Worm (Caenorhabditis elegans) whole organism, L1 larva: ENCODE measurements around the gene Y24D9A.6.

Experiments
- C04F5.9 ChIP-seq: sonication (generic microtip); optimal IDR thresholded peaks from 2 replicates; lab custom pipeline; 2016; ENCODE audit warnings: missing genetic modification characterization, missing compliant biosample characterization
- C16A3.4 ChIP-seq: fragments of 150-350 bp; optimal IDR thresholded peaks from 2 replicates; lab custom pipeline; 2014; ENCODE audit warnings: missing biosample characterization, missing genetic modification characterization
- Y116A8C.19 ChIP-seq: sonication (generic microtip); optimal IDR thresholded peaks from 2 replicates; lab custom pipeline; 2016; ENCODE audit warnings: missing compliant biosample characterization, missing genetic modification characterization, borderline replicate concordance
- aly-2 ChIP-seq: fragments of 150-350 bp; optimal IDR thresholded peaks from 2 replicates; lab custom pipeline; 2014; ENCODE audit warnings: missing biosample characterization, missing genetic modification characterization
- ama-1 ChIP-seq: fragments of 150-350 bp; optimal IDR thresholded peaks from 2 replicates; lab custom pipeline; 2014
- blmp-1 ChIP-seq: fragments of 150-350 bp; optimal IDR thresholded peaks from 2 replicates; lab custom pipeline; 2014; ENCODE audit warnings: missing biosample characterization, missing genetic modification characterization
- ceh-88 ChIP-seq: fragments of 200-800 bp; sonication (Bioruptor generic); IDR thresholded peaks from 2 replicates; pipeline ENCODE4 v1.3.6; 2022; ENCODE audit warnings: missing genetic modification characterization, missing compliant biosample characterization
- ces-1 ChIP-seq: fragments of 150-350 bp; optimal IDR thresholded peaks from 2 replicates; lab custom pipeline; 2014; ENCODE audit warnings: missing biosample characterization, missing genetic modification reagents, missing genetic modification characterization
- efl-1 ChIP-seq, 4 experiments: fragments of 150-350 bp; optimal IDR thresholded peaks in 3 of 4; peaks in 1 of 4; 1 replicate in 1 of 4; 2 replicates in 3 of 4; lab custom pipeline; 2014; ENCODE audit warnings: missing biosample characterization in 2 of 4, missing genetic modification characterization in 2 of 4, missing genetic modification reagents in 2 of 4
- egl-13 ChIP-seq: sonication (generic microtip); optimal IDR thresholded peaks from 2 replicates; lab custom pipeline; 2016; ENCODE audit warnings: missing genotype, missing genetic modification reagents, missing genetic modification characterization, missing compliant biosample characterization
- elt-2 ChIP-seq: sonication (generic microtip); optimal IDR thresholded peaks from 2 replicates; lab custom pipeline; 2016; ENCODE audit warnings: missing genetic modification characterization, mild to moderate bottlenecking, inconsistent platforms, missing compliant biosample characterization, missing genetic modification reagents
- elt-3 ChIP-seq, 6 experiments: fragments of 150-350 bp in 1 of 6; sonication (generic microtip); optimal IDR thresholded peaks; 2 replicates each; lab custom pipeline; 2017 to 2018; ENCODE audit warnings: missing biosample characterization in 6 of 6, missing genetic modification characterization in 6 of 6, inconsistent platforms in 1 of 6
- fkh-8 ChIP-seq: sonication (generic microtip); optimal IDR thresholded peaks from 2 replicates; lab custom pipeline; 2016; ENCODE audit warnings: mild to moderate bottlenecking, missing genetic modification characterization, missing compliant biosample characterization
- grh-1 ChIP-seq: fragments of 200-800 bp; sonication (Bioruptor generic); IDR thresholded peaks from 2 replicates; pipeline ENCODE4 v1.3.6; 2022; ENCODE audit warnings: missing genetic modification reagents, missing genetic modification characterization, missing compliant biosample characterization
- hlh-4 ChIP-seq: sonication (generic microtip); optimal IDR thresholded peaks from 2 replicates; lab custom pipeline; 2016; ENCODE audit warnings: mild to moderate bottlenecking, missing genetic modification characterization, missing compliant biosample characterization
- hpl-2 ChIP-seq: fragments of 150-350 bp; optimal IDR thresholded peaks from 2 replicates; lab custom pipeline; 2014; ENCODE audit warnings: missing biosample characterization, missing genetic modification reagents, missing genetic modification characterization
- lin-14 ChIP-seq: fragments of 200-800 bp; sonication (Bioruptor generic); optimal IDR thresholded peaks from 2 replicates; lab custom pipeline; 2018; ENCODE audit warnings: mild to moderate bottlenecking, missing genetic modification characterization, moderate library complexity, missing compliant biosample characterization
- lin-35 ChIP-seq, 2 experiments: fragments of 150-350 bp; optimal IDR thresholded peaks; 2 replicates each; lab custom pipeline; 2014; ENCODE audit warnings: missing biosample characterization in 2 of 2, missing genetic modification characterization in 2 of 2, missing genetic modification reagents in 2 of 2
- lsy-2 ChIP-seq, 2 experiments: fragments of 150-350 bp; optimal IDR thresholded peaks; 2 replicates each; lab custom pipeline; 2014; ENCODE audit warnings: missing biosample characterization in 2 of 2, missing genetic modification characterization in 2 of 2
- mab-9 ChIP-seq: fragments of 200-800 bp; sonication (Bioruptor generic); IDR thresholded peaks from 2 replicates; pipeline ENCODE4 v1.3.6; 2022; ENCODE audit warnings: missing genetic modification reagents, missing genetic modification characterization, missing compliant biosample characterization
- mep-1 ChIP-seq: fragments of 150-350 bp; optimal IDR thresholded peaks from 2 replicates; lab custom pipeline; 2014; ENCODE audit warnings: missing biosample characterization, missing genetic modification characterization
- nhr-19 ChIP-seq: fragments of 200-800 bp; sonication (Bioruptor generic); conservative IDR thresholded peaks from 2 replicates; pipeline ENCODE4 v1.3.6; 2022; ENCODE audit warnings: missing genetic modification characterization, missing compliant biosample characterization
- nhr-20 ChIP-seq: sonication (generic microtip); optimal IDR thresholded peaks from 2 replicates; lab custom pipeline; 2016; ENCODE audit warnings: mild to moderate bottlenecking, missing genetic modification characterization, missing compliant biosample characterization
- nhr-237 ChIP-seq: fragments of 150-350 bp; optimal IDR thresholded peaks from 2 replicates; lab custom pipeline; 2014; ENCODE audit warnings: missing biosample characterization, missing genetic modification characterization
- nhr-28 ChIP-seq: fragments of 150-350 bp; optimal IDR thresholded peaks from 2 replicates; lab custom pipeline; 2014; ENCODE audit warnings: missing biosample characterization, missing genetic modification characterization
- nhr-71 ChIP-seq: sonication (generic microtip); optimal IDR thresholded peaks from 2 replicates; lab custom pipeline; 2016; ENCODE audit warnings: mild to moderate bottlenecking, missing genetic modification characterization, moderate library complexity, missing compliant biosample characterization
- nhr-77 ChIP-seq: fragments of 150-350 bp; optimal IDR thresholded peaks from 2 replicates; lab custom pipeline; 2014; ENCODE audit warnings: missing biosample characterization, missing genetic modification characterization
- nhr-85 ChIP-seq: sonication (generic microtip); peaks from one replicate; lab custom pipeline; 2016; ENCODE audit warnings: missing genetic modification characterization, inconsistent platforms, missing compliant biosample characterization
- nhr-90 ChIP-seq: sonication (generic microtip); optimal IDR thresholded peaks from 2 replicates; lab custom pipeline; 2016; ENCODE audit warnings: mild to moderate bottlenecking, missing genetic modification characterization, missing compliant biosample characterization; ENCODE audit not compliant: poor library complexity
- pqm-1 ChIP-seq: sonication (generic microtip); optimal IDR thresholded peaks from 3 replicates; lab custom pipeline; 2017; ENCODE audit warnings: missing biosample characterization, missing genetic modification characterization
- rnt-1 ChIP-seq: sonication (generic microtip); optimal IDR thresholded peaks from 2 replicates; lab custom pipeline; 2016; ENCODE audit warnings: mild to moderate bottlenecking, missing genetic modification characterization, moderate library complexity, missing compliant biosample characterization
- snu-23 ChIP-seq: sonication (generic microtip); optimal IDR thresholded peaks from 2 replicates; lab custom pipeline; 2016; ENCODE audit warnings: missing genetic modification characterization, missing compliant biosample characterization
- sptf-1 ChIP-seq: fragments of 150-350 bp; optimal IDR thresholded peaks from 2 replicates; lab custom pipeline; 2014; ENCODE audit warnings: missing biosample characterization, missing genetic modification characterization
- swsn-7 ChIP-seq: sonication (generic microtip); optimal IDR thresholded peaks from 2 replicates; lab custom pipeline; 2016; ENCODE audit warnings: missing genetic modification characterization, missing compliant biosample characterization
- tbx-2 ChIP-seq: sonication (generic microtip); optimal IDR thresholded peaks from 2 replicates; lab custom pipeline; 2016; ENCODE audit warnings: missing genetic modification characterization, missing compliant biosample characterization
- unc-130 ChIP-seq: fragments of 150-350 bp; optimal IDR thresholded peaks from 2 replicates; lab custom pipeline; 2017; ENCODE audit warnings: missing biosample characterization, missing genetic modification characterization, inconsistent platforms
- unc-30 ChIP-seq: sonication (generic microtip); optimal IDR thresholded peaks from 2 replicates; lab custom pipeline; 2017; ENCODE audit warnings: missing biosample characterization, missing genetic modification characterization
- vab-15 ChIP-seq: sonication (generic microtip); optimal IDR thresholded peaks from 2 replicates; lab custom pipeline; 2017; ENCODE audit warnings: missing genotype, mild to moderate bottlenecking, missing genetic modification characterization, missing compliant biosample characterization
- zag-1 ChIP-seq: fragments of 150-350 bp; optimal IDR thresholded peaks from 2 replicates; lab custom pipeline; 2014; ENCODE audit warnings: missing biosample characterization, missing genetic modification characterization
- zip-4 ChIP-seq: fragments of 200-800 bp; sonication (Bioruptor generic); optimal IDR thresholded peaks from 2 replicates; lab custom pipeline; 2018; ENCODE audit warnings: mild to moderate bottlenecking, missing genetic modification characterization, moderate library complexity, missing compliant biosample characterization
- ztf-11 ChIP-seq, 2 experiments: sonication (generic microtip); optimal IDR thresholded peaks; 2 replicates each; lab custom pipeline; 2016 to 2017; ENCODE audit warnings: missing genetic modification characterization in 2 of 2, missing biosample characterization in 1 of 2, missing compliant biosample characterization in 1 of 2
- ztf-4 ChIP-seq: fragments of 150-350 bp; optimal IDR thresholded peaks from 2 replicates; lab custom pipeline; 2014; ENCODE audit warnings: missing biosample characterization, missing genetic modification characterization

Y24D9A.6 gene

ce11 chrIV:4397586-4397985 lies 2.6 kb downstream of the Y24D9A.6 start:
- TF ChIP-seq efl-1 (optimal IDR thresholded peaks at IDR 0.05; lab: Kevin White, UChicago) (no peak), efl-1 (GFP tag; optimal IDR thresholded peaks at IDR 0.05 in 1 of 2; lab: Kevin White, UChicago) (peak in 1 of 2 experiments; percentile 89), pqm-1 (no peak)
- TF ChIP-seq, all 84 proteins: peak for 1

- peak; percentile 15 for TF ChIP-seq lin-14 (GFP tag; lab: Kevin White, UChicago)
- TF ChIP-seq blmp-1 (tag; lab: Kevin White, UChicago) = peak; percentile 56
- no peak for TF ChIP-seq nhr-71 (tag; lab: Kevin White, UChicago)
These were observed 3.1 kb downstream of the Y24D9A.6 start for ce11 chrIV:4397111-4397510.

DNA sequence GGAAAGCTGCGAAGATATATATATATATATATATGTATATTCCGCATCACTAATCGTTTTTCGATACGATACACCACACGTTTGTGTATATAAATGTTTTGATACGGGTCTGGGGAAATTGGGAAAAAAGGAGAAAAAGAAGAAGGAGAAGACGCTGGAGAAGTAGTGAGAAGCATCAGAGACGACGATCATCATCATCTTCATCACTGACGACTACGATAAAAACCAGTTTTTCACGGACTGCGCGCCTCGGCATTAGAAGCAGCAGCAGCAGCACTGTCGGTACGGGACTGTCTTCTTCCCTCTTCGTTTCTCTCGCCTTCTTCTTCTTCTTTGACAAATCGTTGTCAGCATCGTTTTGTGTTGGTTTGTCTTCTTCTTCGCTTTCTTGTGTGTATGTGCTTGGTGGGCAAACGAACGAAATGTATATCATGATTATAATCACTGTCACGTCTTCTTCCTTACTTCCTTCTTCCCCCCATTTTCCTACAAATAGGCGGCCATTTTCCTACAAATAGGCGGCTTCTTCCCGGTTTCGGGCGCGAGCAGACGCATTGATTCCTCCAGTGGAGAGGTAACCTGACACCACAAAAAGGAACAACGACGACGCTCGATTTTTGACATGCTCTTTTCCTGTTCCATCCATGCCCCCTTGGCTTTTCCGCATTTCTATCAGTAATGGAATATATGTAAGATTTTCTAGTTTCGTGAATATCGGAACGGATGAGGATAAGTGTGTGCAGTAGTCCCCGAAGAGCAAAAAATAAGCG lies 4.0 kb downstream of the Y24D9A.6 start:
- TF ChIP-seq swsn-7 (tag; lab: Kevin White, UChicago) (no peak), hlh-4 (tag; lab: Kevin White, UChicago) (no peak), blmp-1 (tag; lab: Kevin White, UChicago) (peak; percentile 46), nhr-71 (tag; lab: Kevin White, UChicago) (peak; percentile 26), ama-1 (no peak), ceh-88 (GFP tag; lab: Robert Waterston, UW) (no peak), lin-14 (GFP tag; lab: Kevin White, UChicago) (peak; percentile 46), lin-35 (GFP tag; optimal IDR thresholded peaks at IDR 0.05; lab: Kevin White, UChicago) (peak in 1 of 2 experiments; percentile 20), ces-1 (no peak), grh-1 (GFP tag; lab: Robert Waterston, UW) (peak; percentile 74), lsy-2 (tag; optimal IDR thresholded peaks at IDR 0.05; lab: Kevin White, UChicago) (no peak), Y116A8C.19 (no peak), nhr-28 (tag; lab: Kevin White, UChicago) (no peak), C04F5.9 (tag; lab: Kevin White, UChicago) (no peak), nhr-20 (tag; lab: Kevin White, UChicago) (peak; percentile 20), mab-9 (GFP tag; lab: Robert Waterston, UW) (no peak), elt-2 (tag; lab: Kevin White, UChicago) (no peak), elt-3 (tag; optimal IDR thresholded peaks at IDR 0.05; lab: Kevin White, UChicago) (peak in 1 of 6 experiments; percentile 60), snu-23 (GFP tag; lab: Kevin White, UChicago) (peak; percentile 42), nhr-85 (tag; lab: Kevin White, UChicago) (peak; percentile 81), ztf-4 (tag; lab: Kevin White, UChicago) (peak; percentile 42)

DNA sequence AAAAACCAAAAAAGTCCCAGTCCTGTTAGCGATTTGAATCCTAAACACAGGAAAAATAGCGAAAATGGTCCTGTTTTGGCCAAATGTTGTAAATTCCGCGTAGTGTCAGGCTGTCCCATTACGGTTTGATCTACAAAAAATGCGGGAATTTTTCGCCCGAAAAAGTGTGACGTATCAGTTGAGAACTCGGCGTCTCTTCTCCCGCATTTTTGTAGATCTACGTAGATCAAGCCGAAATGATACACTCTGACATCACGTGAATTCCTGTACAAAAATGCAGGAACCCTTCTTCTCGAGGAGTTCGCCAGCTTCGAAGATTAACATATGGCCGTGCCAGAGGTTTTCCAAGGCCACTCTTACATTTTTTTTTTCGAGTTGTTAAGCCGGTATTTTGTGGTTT lies 4.6 kb downstream of the Y24D9A.6 start:
- no peak for TF ChIP-seq ama-1
- no peak for TF ChIP-seq pqm-1
- no peak for TF ChIP-seq unc-30 (tag; lab: Kevin White, UChicago)
- no peak for TF ChIP-seq nhr-19 (GFP tag; lab: Robert Waterston, UW)
- TF ChIP-seq mab-9 (GFP tag; lab: Robert Waterston, UW) = no peak
- TF ChIP-seq mep-1 = no peak
- TF ChIP-seq Y116A8C.19 = no peak
- TF ChIP-seq zag-1 = no peak
- TF ChIP-seq elt-2 (tag; lab: Kevin White, UChicago) = no peak
- TF ChIP-seq ztf-11 (tag; optimal IDR thresholded peaks at IDR 0.05; lab: Kevin White, UChicago) = no peak
- TF ChIP-seq C16A3.4 (tag; lab: Kevin White, UChicago) = no peak

DNA sequence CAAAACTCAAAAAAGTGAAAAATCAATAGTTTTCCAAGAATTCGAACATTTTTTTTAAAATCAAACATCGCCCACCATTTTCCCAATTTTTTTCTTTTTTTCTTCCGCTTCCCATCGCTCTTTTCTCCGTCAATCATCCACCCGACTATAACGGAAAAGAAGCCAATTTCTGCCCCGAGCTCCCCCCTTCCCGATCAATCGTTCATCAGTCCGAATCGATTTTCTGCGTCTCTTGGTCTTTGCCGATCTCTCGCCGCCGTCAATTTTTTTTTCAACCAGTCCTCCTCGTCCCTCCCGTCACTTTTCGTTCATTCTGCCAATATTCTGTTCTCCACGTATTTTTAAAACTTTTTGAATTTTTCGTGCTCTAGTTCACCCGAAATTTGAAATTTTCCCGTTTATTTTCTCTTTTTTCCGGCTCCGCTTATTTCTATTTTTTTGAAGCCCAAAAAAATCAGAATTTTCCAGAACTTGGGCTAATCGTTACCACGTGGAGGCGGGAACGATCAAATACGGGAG lies 6.2 kb downstream of the Y24D9A.6 start, which contains the start of gene ell-1:
Gene ell-1, plus strand, starts transcription at position 469 of the 519 bp plus-strand sequence.
- TF ChIP-seq nhr-85 (tag; lab: Kevin White, UChicago) = no peak
- TF ChIP-seq ama-1 = no peak
- no peak for TF ChIP-seq vab-15 (tag; lab: Kevin White, UChicago)
- no peak for TF ChIP-seq nhr-237 (tag; lab: Kevin White, UChicago)
- TF ChIP-seq hpl-2 = no peak
- TF ChIP-seq tbx-2 (tag; lab: Kevin White, UChicago) = no peak
- TF ChIP-seq zip-4 (GFP tag; lab: Kevin White, UChicago) = no peak
- TF ChIP-seq nhr-71 (tag; lab: Kevin White, UChicago) = no peak
- no peak for TF ChIP-seq rnt-1 (tag; lab: Kevin White, UChicago)
- no peak for TF ChIP-seq egl-13 (tag; lab: Kevin White, UChicago)
- no peak for TF ChIP-seq blmp-1 (tag; lab: Kevin White, UChicago)
- TF ChIP-seq unc-130 (tag; lab: Kevin White, UChicago) = no peak
- no peak for TF ChIP-seq unc-30 (tag; lab: Kevin White, UChicago)
- TF ChIP-seq nhr-90 (tag; lab: Kevin White, UChicago) = no peak
- TF ChIP-seq nhr-77 (tag; lab: Kevin White, UChicago) = no peak
- no peak for TF ChIP-seq ztf-11 (tag; optimal IDR thresholded peaks at IDR 0.05; lab: Kevin White, UChicago)
- TF ChIP-seq fkh-8 (tag; lab: Kevin White, UChicago) = no peak
- TF ChIP-seq aly-2 (tag; lab: Kevin White, UChicago) = no peak
- no peak for TF ChIP-seq sptf-1 (tag; lab: Kevin White, UChicago)
